Fruit fly (Drosophila melanogaster) whole organism, embryonic: ENCODE data around the gene dor.

Experiments
- ATbp ChIP-seq: fragments of 200-800 bp; sonication (Bioruptor generic); optimal IDR thresholded peaks from 2 replicates; lab custom pipeline; 2017; ENCODE audit warnings: missing biosample characterization, mild to moderate bottlenecking, missing genetic modification characterization, missing genetic modification reagents
- CG10274 ChIP-seq: fragments of 200-800 bp; sonication (Bioruptor generic); optimal IDR thresholded peaks from 3 replicates; lab custom pipeline; 2017; ENCODE audit warnings: missing biosample characterization, mild to moderate bottlenecking, missing genetic modification characterization
- CG10431 ChIP-seq: fragments of 200-800 bp; sonication (Bioruptor generic); optimal IDR thresholded peaks from 3 replicates; lab custom pipeline; 2018; ENCODE audit warnings: missing biosample characterization, mild to moderate bottlenecking, missing genetic modification characterization
- CG11093 ChIP-seq: fragments of 200-800 bp; sonication (Bioruptor generic); IDR thresholded peaks from 3 replicates; pipeline ENCODE4 v1.3.6; 2022; ENCODE audit warnings: missing biosample characterization, missing genetic modification characterization
- CG11560 ChIP-seq: fragments of 200-800 bp; sonication (Bioruptor generic); IDR thresholded peaks from 3 replicates; pipeline ENCODE4 v1.3.6; 2022; ENCODE audit warnings: missing biosample characterization, missing genetic modification characterization
- CG11695 ChIP-seq: fragments of 200-800 bp; sonication (Bioruptor generic); IDR thresholded peaks from 3 replicates; pipeline ENCODE4 v1.3.6; 2022; ENCODE audit warnings: missing biosample characterization, missing genetic modification characterization
- CG12299 ChIP-seq: fragments of 200-800 bp; sonication (Bioruptor generic); optimal IDR thresholded peaks from 2 replicates; lab custom pipeline; 2018; ENCODE audit warnings: missing biosample characterization, mild to moderate bottlenecking, missing genetic modification characterization
- CG1233 ChIP-seq: fragments of 200-800 bp; sonication (Bioruptor generic); optimal IDR thresholded peaks from 4 replicates; lab custom pipeline; 2018; ENCODE audit warnings: missing biosample characterization, mild to moderate bottlenecking, missing genetic modification characterization
- CG13424 ChIP-seq: fragments of 200-800 bp; sonication (Bioruptor generic); optimal IDR thresholded peaks from 2 replicates; lab custom pipeline; 2019; ENCODE audit warnings: missing biosample characterization, mild to moderate bottlenecking, missing genetic modification characterization, moderate library complexity
- CG14710 ChIP-seq: fragments of 200-800 bp; sonication (Bioruptor generic); optimal IDR thresholded peaks from 3 replicates; lab custom pipeline; 2019; ENCODE audit warnings: missing biosample characterization, mild to moderate bottlenecking, missing genetic modification characterization, moderate library complexity
- CG14965 ChIP-seq: fragments of 200-800 bp; sonication (Bioruptor generic); optimal IDR thresholded peaks from 2 replicates; lab custom pipeline; 2016; ENCODE audit warnings: missing biosample characterization, missing genetic modification characterization, borderline replicate concordance
- CG15696 ChIP-seq: fragments of 200-800 bp; sonication (Bioruptor generic); optimal IDR thresholded peaks from 2 replicates; lab custom pipeline; 2019; ENCODE audit warnings: missing biosample characterization, mild to moderate bottlenecking, missing genetic modification characterization, moderate library complexity
- CG17328 ChIP-seq: fragments of 200-800 bp; sonication (Bioruptor generic); IDR thresholded peaks from 2 replicates; pipeline ENCODE4 v1.3.6; 2022; ENCODE audit warnings: missing biosample characterization, missing genetic modification characterization
- CG17568 ChIP-seq: fragments of 200-800 bp; sonication (Bioruptor generic); optimal IDR thresholded peaks from 2 replicates; lab custom pipeline; 2018; ENCODE audit warnings: missing biosample characterization, mild to moderate bottlenecking, missing genetic modification characterization, moderate library complexity
- CG17612 ChIP-seq: fragments of 200-800 bp; sonication (Bioruptor generic); IDR thresholded peaks from 2 replicates; pipeline ENCODE4 v1.3.6; 2022; ENCODE audit warnings: missing biosample characterization, missing genetic modification characterization
- CG18476 ChIP-seq: fragments of 200-800 bp; sonication (Bioruptor generic); optimal IDR thresholded peaks from 2 replicates; lab custom pipeline; 2016; ENCODE audit warnings: missing biosample characterization, mild to moderate bottlenecking, missing genetic modification characterization
- CG18764 ChIP-seq: fragments of 200-800 bp; sonication (Bioruptor generic); optimal IDR thresholded peaks from 3 replicates; lab custom pipeline; 2016; ENCODE audit warnings: missing biosample characterization, missing genetic modification characterization
- CG31388 ChIP-seq: fragments of 200-800 bp; sonication (Bioruptor generic); optimal IDR thresholded peaks from 2 replicates; lab custom pipeline; 2016; ENCODE audit warnings: missing biosample characterization, missing genetic modification characterization
- CG32772 ChIP-seq: fragments of 200-800 bp; sonication (Bioruptor generic); IDR thresholded peaks from 2 replicates; pipeline ENCODE4 v1.3.6; 2022; ENCODE audit warnings: missing biosample characterization, missing genetic modification characterization
- CG4707 ChIP-seq: fragments of 200-800 bp; sonication (Bioruptor generic); optimal IDR thresholded peaks from 2 replicates; lab custom pipeline; 2018; ENCODE audit warnings: missing biosample characterization, mild to moderate bottlenecking, missing genetic modification characterization, moderate library complexity
- CG6791 ChIP-seq: fragments of 200-800 bp; sonication (Bioruptor generic); IDR thresholded peaks from 3 replicates; pipeline ENCODE4 v1.3.6; 2022; ENCODE audit warnings: missing biosample characterization, missing genetic modification characterization; ENCODE audit not compliant: partially characterized antibody
- CG8281 ChIP-seq: fragments of 200-800 bp; sonication (Bioruptor generic); optimal IDR thresholded peaks from 2 replicates; lab custom pipeline; 2018; ENCODE audit warnings: missing biosample characterization, mild to moderate bottlenecking, missing genetic modification characterization, moderate library complexity
- CG8765 ChIP-seq: fragments of 200-800 bp; sonication (Bioruptor generic); IDR thresholded peaks from 2 replicates; pipeline ENCODE4 v1.3.6; 2022; ENCODE audit warnings: missing biosample characterization, missing genetic modification characterization
- Ets65A ChIP-seq: fragments of 200-800 bp; sonication (Bioruptor generic); peaks from one replicate; lab custom pipeline; 2016; ENCODE audit warnings: missing biosample characterization, missing genetic modification characterization
- Hsf ChIP-seq: fragments of 200-800 bp; sonication (Bioruptor generic); optimal IDR thresholded peaks from 3 replicates; lab custom pipeline; 2016; ENCODE audit warnings: missing biosample characterization, missing genetic modification characterization
- Kr ChIP-seq: fragments of 200-800 bp; sonication (Bioruptor generic); optimal IDR thresholded peaks from 2 replicates; lab custom pipeline; 2017; ENCODE audit warnings: missing biosample characterization, mild to moderate bottlenecking, missing genetic modification characterization
- Lim3 ChIP-seq: fragments of 200-800 bp; sonication (Bioruptor generic); IDR thresholded peaks from 2 replicates; pipeline ENCODE4 v1.3.6; 2022; ENCODE audit warnings: missing biosample characterization, missing genetic modification characterization
- Med ChIP-seq: fragments of 200-800 bp; sonication (Bioruptor generic); peaks from one replicate; lab custom pipeline; 2016; ENCODE audit warnings: missing biosample characterization, missing genetic modification characterization, mild to moderate bottlenecking, inconsistent platforms, moderate library complexity
- NC2α ChIP-seq: fragments of 200-800 bp; sonication (Bioruptor generic); optimal IDR thresholded peaks from 2 replicates; lab custom pipeline; 2016; ENCODE audit warnings: missing biosample characterization, missing genetic modification characterization
- PHDP ChIP-seq: fragments of 200-800 bp; sonication (Bioruptor generic); optimal IDR thresholded peaks from 3 replicates; lab custom pipeline; 2018; ENCODE audit warnings: missing biosample characterization, mild to moderate bottlenecking, missing genetic modification characterization, moderate library complexity
- Poxn ChIP-seq: fragments of 200-800 bp; sonication (Bioruptor generic); IDR thresholded peaks from 2 replicates; pipeline ENCODE4 v1.3.6; 2022; ENCODE audit warnings: missing biosample characterization, missing genetic modification characterization
- Sin3A ChIP-seq: fragments of >200 bp; optimal IDR thresholded peaks from 2 replicates; lab custom pipeline; 2018
- Sox100B ChIP-seq: fragments of 200-800 bp; sonication (Bioruptor generic); optimal IDR thresholded peaks from 3 replicates; lab custom pipeline; 2018; ENCODE audit warnings: missing biosample characterization, mild to moderate bottlenecking, missing genetic modification characterization
- Sox102F ChIP-seq: fragments of 200-800 bp; sonication (Bioruptor generic); optimal IDR thresholded peaks from 2 replicates; lab custom pipeline; 2018; ENCODE audit warnings: missing biosample characterization, mild to moderate bottlenecking, missing genetic modification characterization, moderate library complexity
- Sry-β ChIP-seq: fragments of 200-800 bp; sonication (Bioruptor generic); optimal IDR thresholded peaks from 2 replicates; lab custom pipeline; 2018; ENCODE audit warnings: missing biosample characterization, mild to moderate bottlenecking, missing genetic modification characterization, moderate library complexity
- TFAM ChIP-seq: fragments of 200-800 bp; sonication (Bioruptor generic); optimal IDR thresholded peaks from 2 replicates; lab custom pipeline; 2017; ENCODE audit warnings: missing biosample characterization, missing genetic modification characterization, inconsistent platforms
- ac ChIP-seq: fragments of 200-800 bp; sonication (Bioruptor generic); optimal IDR thresholded peaks from 3 replicates; lab custom pipeline; 2017; ENCODE audit warnings: missing biosample characterization, mild to moderate bottlenecking, missing genetic modification characterization
- ase ChIP-seq: fragments of 200-800 bp; sonication (Bioruptor generic); IDR thresholded peaks from 3 replicates; pipeline ENCODE4 v1.3.6; 2022; ENCODE audit warnings: missing biosample characterization, missing genetic modification characterization
- bcd ChIP-seq: fragments of 200-800 bp; sonication (Bioruptor generic); optimal IDR thresholded peaks from 2 replicates; lab custom pipeline; 2017; ENCODE audit warnings: missing biosample characterization, mild to moderate bottlenecking, missing genetic modification characterization
- bigmax ChIP-seq: fragments of 200-800 bp; sonication (Bioruptor generic); optimal IDR thresholded peaks from 2 replicates; lab custom pipeline; 2018; ENCODE audit warnings: missing biosample characterization, mild to moderate bottlenecking, missing genetic modification characterization
- bowl ChIP-seq: fragments of 200-800 bp; sonication (Bioruptor generic); IDR thresholded peaks from 2 replicates; pipeline ENCODE4 v1.3.6; 2022; ENCODE audit warnings: missing biosample characterization, missing genetic modification characterization
- bsh ChIP-seq, 2 experiments: fragments of 200-800 bp; sonication (Bioruptor generic); optimal IDR thresholded peaks; 2 replicates each; lab custom pipeline; 2017 to 2018; ENCODE audit warnings: mild to moderate bottlenecking in 2 of 2, missing biosample characterization in 2 of 2, missing genetic modification characterization in 2 of 2, moderate library complexity in 1 of 2
- ewg ChIP-seq: fragments of 200-800 bp; sonication (Bioruptor generic); optimal IDR thresholded peaks from 3 replicates; lab custom pipeline; 2017; ENCODE audit warnings: mild to moderate bottlenecking, missing biosample characterization, missing genetic modification reagents, missing genetic modification characterization
- grau ChIP-seq: fragments of 200-800 bp; optimal IDR thresholded peaks from 3 replicates; lab custom pipeline; 2019; ENCODE audit warnings: missing biosample characterization, mild to moderate bottlenecking, missing genetic modification characterization, moderate library complexity
- kni ChIP-seq: fragments of 200-800 bp; sonication (Bioruptor generic); optimal IDR thresholded peaks from 3 replicates; lab custom pipeline; 2017; ENCODE audit warnings: mild to moderate bottlenecking, missing biosample characterization, missing genetic modification reagents, missing genetic modification characterization
- so ChIP-seq: fragments of 200-800 bp; sonication (Bioruptor generic); IDR thresholded peaks from 3 replicates; pipeline ENCODE4 v1.3.6; 2022; ENCODE audit warnings: missing biosample characterization, missing genetic modification characterization
- sug ChIP-seq: fragments of 200-800 bp; optimal IDR thresholded peaks from 2 replicates; lab custom pipeline; 2019; ENCODE audit warnings: missing biosample characterization, mild to moderate bottlenecking, missing genetic modification characterization, moderate library complexity
- tio ChIP-seq: fragments of 200-800 bp; sonication (Bioruptor generic); optimal IDR thresholded peaks from 2 replicates; lab custom pipeline; 2017; ENCODE audit warnings: missing biosample characterization, missing genetic modification characterization, inconsistent platforms

Gene dor

DNA sequence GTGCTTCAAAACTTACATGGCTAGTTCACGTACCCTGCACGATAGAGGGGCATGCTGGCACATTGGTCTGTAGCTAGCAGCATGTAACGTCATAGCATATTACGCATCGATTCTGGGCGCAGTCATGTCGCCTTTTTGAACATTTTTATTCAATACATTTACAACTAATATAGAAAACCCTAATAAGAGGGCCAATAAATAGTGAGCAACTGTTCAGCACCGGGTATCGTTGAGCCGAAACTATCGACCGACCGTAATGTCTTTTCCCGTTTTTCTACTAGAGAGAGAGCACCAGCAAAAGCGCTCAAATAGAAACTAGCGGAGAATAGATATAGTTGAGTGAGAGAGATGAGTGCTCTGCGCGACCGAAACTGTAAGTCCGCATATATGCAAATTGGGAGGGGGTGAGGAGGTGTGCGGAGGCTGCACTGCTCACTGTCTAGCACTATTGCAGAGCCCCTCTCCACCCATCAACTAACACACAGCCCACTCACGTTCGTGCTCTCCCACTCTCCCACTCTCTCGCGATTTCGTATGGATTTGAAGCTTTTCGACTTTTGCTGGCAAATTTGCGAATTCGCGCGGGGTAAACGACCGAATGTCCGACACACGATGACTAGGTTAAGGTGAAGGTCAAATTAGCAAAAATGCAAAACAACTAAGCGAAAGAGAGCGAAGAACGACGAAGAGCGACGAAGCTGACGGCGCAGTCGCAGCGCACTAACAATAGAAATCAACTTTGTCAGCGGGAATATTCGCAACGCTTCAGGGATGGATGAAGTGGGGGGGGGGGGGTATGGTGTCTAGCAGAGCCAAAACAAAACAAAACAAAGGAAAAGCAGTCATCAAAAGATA, 45.9 kb upstream of the dor start (continued):
- no peak for TF ChIP-seq CG15696 (tag; lab: Kevin White, UChicago)
- TF ChIP-seq PHDP (tag; lab: Kevin White, UChicago): peak; percentile 87
- peak; percentile 30 for TF ChIP-seq CG18764 (GFP tag; lab: Kevin White, UChicago)
- TF ChIP-seq CG11695: peak; percentile 80
- TF ChIP-seq NC2α: peak; percentile 17
- TF ChIP-seq Sox100B (GFP tag; lab: Kevin White, UChicago): no peak
- TF ChIP-seq ase (GFP tag; lab: Robert Waterston, UW): peak; percentile 76; the same call in 2 of the 3 replicates
- TF ChIP-seq CG14965: no peak
- peak; percentile 71 for TF ChIP-seq CG18476 (GFP tag; lab: Kevin White, UChicago)
- peak; percentile 9 for TF ChIP-seq CG14710
- TF ChIP-seq TFAM (GFP tag; lab: Kevin White, UChicago): no peak
- no peak for TF ChIP-seq Sry-β
- TF ChIP-seq Hsf (GFP tag; lab: Kevin White, UChicago): peak; percentile 86
- no peak for TF ChIP-seq CG12299 (tag; lab: Kevin White, UChicago)
- peak; percentile 74; the same call in 2 of the 3 replicates for TF ChIP-seq CG11560
- TF ChIP-seq CG10274 (GFP tag; lab: Kevin White, UChicago): peak; percentile 59
- peak; percentile 30; the same call in 1 of the 2 replicates for TF ChIP-seq CG8765
- TF ChIP-seq tio (GFP tag; lab: Kevin White, UChicago): peak; percentile 71
- TF ChIP-seq CG6791 (GFP tag; lab: Robert Waterston, UW): no peak
- peak; percentile 89 for TF ChIP-seq Sox102F (GFP tag; lab: Kevin White, UChicago)
- TF ChIP-seq bcd (GFP tag; lab: Kevin White, UChicago): peak; percentile 87
- TF ChIP-seq ATbp (GFP tag; lab: Kevin White, UChicago): peak; percentile 69
- peak; percentile 58; the same call in 1 of the 2 replicates for TF ChIP-seq CG17328
- peak; percentile 74 for TF ChIP-seq CG32772 (GFP tag; lab: Robert Waterston, UW)
- TF ChIP-seq ewg (GFP tag; lab: Kevin White, UChicago): peak; percentile 60
- TF ChIP-seq Kr: no peak
- TF ChIP-seq bowl: peak; percentile 66; the same call in 1 of the 2 replicates
- TF ChIP-seq Ets65A (GFP tag; lab: Kevin White, UChicago): peak; percentile 97
- 0 out of 2 replicates have a peak, but pooled peaks have one; percentile 4 for TF ChIP-seq Poxn (GFP tag; lab: Robert Waterston, UW)
- TF ChIP-seq sug: peak; percentile 63
- peak; percentile 77 for TF ChIP-seq CG13424
- TF ChIP-seq CG31388: peak; percentile 52
- TF ChIP-seq Lim3 (GFP tag; lab: Robert Waterston, UW): peak; percentile 32; the same call in 1 of the 2 replicates
- peak; percentile 24 for TF ChIP-seq CG8281 (tag; lab: Kevin White, UChicago)
- TF ChIP-seq Med (GFP tag; lab: Kevin White, UChicago): peak; percentile 98
- peak; percentile 81 for TF ChIP-seq grau (tag; lab: Kevin White, UChicago)
- TF ChIP-seq CG17612 (GFP tag; lab: Robert Waterston, UW): peak; percentile 60; the same call in 1 of the 2 replicates
- peak; percentile 80; the same call in 2 of the 3 replicates for TF ChIP-seq CG11093 (GFP tag; lab: Robert Waterston, UW)
- no peak for TF ChIP-seq Sin3A (lab: Kevin White, UChicago)
- TF ChIP-seq kni (GFP tag; lab: Kevin White, UChicago): no peak
- TF ChIP-seq CG17568 (GFP tag; lab: Kevin White, UChicago): no peak
- TF ChIP-seq CG4707 (GFP tag; lab: Kevin White, UChicago): no peak
- no peak for TF ChIP-seq ac (GFP tag; lab: Kevin White, UChicago)
- peak; percentile 80; the same call in 2 of the 3 replicates for TF ChIP-seq so (GFP tag; lab: Robert Waterston, UW)
- peak; percentile 70 to 71 for TF ChIP-seq bsh (GFP tag; optimal IDR thresholded peaks at IDR 0.05; lab: Kevin White, UChicago)
- peak; percentile 58 for TF ChIP-seq CG1233 (GFP tag; lab: Kevin White, UChicago)
- no peak for TF ChIP-seq bigmax (GFP tag; lab: Kevin White, UChicago)
- TF ChIP-seq CG10431 (GFP tag; lab: Kevin White, UChicago): peak; percentile 34
